Fruit fly (Drosophila melanogaster) S2 (cell line): ENCODE results near the gene CG15130.

ENCODE experiments used
- CG8478 ChIP-seq: fragments of >200 bp; optimal IDR thresholded peaks from 2 replicates; lab custom pipeline; 2018
- CTCF ChIP-seq, 2 experiments: fragments of >200 bp; optimal IDR thresholded peaks; 2 replicates each; lab custom pipeline; 2018

CG15130 gene

DNA sequence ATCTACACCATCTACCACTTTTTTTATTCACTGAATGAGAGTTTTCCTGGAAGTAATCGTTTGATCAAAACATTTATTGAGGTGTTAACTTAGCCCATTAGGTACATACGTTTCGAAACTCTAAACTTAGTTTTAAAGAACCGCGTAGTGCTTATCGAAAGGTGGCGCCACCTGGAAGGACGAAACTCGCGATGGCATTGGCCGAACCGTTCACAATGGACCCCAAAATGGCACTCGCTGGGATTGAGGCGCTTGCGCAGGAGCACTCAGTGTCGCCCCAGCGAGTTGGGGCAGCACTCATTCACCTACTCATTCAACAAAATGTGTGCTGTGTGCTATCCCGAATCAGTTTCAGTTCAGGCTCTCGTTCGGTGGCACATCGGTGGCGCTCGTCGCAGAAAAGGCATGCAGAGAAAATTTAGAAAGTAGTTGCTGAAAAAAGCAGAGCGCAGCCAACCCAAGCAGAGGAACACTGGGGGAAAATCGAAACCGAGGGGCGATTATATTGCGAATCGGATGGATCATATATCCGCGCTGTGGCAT, 1.5 kb upstream of the CG15130 start, which contains the start of gene CG31688:
Gene CG31688 (plus strand): TSS at position 346 of the 543 bp plus-strand sequence.
- TF ChIP-seq CG8478 (no peak), CTCF (optimal IDR thresholded peaks at IDR 0.05; lab: Kevin White, UChicago) (peak; percentile 74 to 82)

DNA sequence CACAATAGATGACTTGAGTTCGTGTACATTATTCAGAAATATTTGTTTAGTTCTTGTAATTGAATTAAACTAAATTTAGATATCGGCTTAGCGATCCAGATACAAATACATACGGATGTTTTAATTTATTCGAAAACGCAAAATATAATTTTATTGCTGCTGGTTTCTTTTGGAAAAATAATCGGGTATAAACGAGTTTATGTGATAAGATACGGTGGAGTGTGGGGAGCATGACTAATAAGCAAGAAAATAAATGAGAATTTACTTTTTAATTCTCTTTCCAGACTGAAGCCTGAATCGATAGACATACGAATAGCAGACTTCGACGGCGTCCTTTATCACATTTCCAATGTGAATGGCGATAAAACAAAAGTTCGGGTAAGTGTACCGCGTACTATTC, 4.4 kb downstream of the CG15130 start:
- TF ChIP-seq CG8478 (no peak), CTCF (optimal IDR thresholded peaks at IDR 0.05; lab: Kevin White, UChicago) (no peak)

DNA sequence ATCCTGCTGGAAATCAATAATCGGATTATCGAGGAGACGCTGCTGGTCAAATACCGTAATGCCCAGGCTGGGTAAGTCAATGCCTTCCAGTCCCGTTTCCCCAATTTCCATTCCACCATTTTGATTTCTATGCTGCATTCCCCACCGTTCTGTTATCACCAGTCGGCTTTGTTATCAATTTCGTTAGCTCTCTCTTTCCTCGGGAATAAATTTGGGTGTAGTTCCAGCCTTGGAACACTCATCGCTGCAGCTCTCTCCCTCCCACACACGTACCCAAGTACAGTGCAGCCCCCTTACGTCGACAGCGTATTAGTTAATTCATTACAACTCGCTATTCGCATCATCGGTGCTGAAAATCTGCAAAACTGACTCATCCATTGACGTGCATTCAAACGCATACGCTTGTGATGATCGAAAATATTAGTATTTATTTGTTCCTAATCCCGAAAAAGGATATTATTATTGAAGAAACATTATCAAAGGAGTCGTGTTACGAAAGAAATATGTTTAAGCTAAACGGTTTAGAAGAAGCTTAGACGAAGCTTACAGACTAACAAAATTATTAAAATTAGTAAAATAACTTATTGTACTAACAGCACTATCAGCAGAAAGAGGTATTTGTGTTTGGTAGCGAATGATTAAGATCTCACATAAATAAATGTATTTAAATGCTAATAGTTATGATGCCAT, 6.7 kb downstream of the CG15130 start:
- no peak for TF ChIP-seq CG8478
- TF ChIP-seq CTCF (optimal IDR thresholded peaks at IDR 0.05; lab: Kevin White, UChicago) = no peak

dm6 chr2L:20416754-20417563, 7.5 kb downstream of the CG15130 start, which contains the start of the genes CG10949 and Arpc2:
CG10949 (minus strand) TSS chr2L:20416918.
Arpc2 (plus strand) TSS chr2L:20417057.
- TF ChIP-seq CTCF (optimal IDR thresholded peaks at IDR 0.05; lab: Kevin White, UChicago) (no peak), CG8478 (no peak)

DNA sequence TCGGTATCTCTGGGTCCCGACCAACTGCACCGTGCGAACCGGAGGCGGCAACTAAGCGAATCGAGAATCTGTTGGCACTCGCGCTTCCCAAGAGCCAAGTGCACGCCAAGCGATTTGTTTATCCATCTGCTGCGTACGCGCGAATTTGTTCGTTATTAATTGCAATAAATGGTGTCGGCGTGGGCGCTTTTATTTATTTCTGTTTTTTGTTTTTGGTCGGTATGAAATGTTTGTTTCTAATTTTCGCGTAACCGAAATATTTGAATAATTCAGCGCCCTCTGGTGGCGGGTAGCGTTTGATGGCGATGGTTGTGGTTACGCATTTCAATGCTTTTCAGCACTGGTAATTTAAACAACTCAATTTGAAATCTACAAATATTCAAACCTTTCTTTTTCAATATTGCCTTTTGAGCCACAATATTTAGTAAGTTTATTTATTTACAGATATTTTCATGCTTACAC, 9.7 kb downstream of the CG15130 start, which contains the start of gene CG10947:
Gene CG10947 (minus strand): TSS at position 51 of the 462 bp plus-strand sequence.
- TF ChIP-seq CG8478 (no peak), CTCF (optimal IDR thresholded peaks at IDR 0.05; lab: Kevin White, UChicago) (peak; percentile 84 to 91)

DNA sequence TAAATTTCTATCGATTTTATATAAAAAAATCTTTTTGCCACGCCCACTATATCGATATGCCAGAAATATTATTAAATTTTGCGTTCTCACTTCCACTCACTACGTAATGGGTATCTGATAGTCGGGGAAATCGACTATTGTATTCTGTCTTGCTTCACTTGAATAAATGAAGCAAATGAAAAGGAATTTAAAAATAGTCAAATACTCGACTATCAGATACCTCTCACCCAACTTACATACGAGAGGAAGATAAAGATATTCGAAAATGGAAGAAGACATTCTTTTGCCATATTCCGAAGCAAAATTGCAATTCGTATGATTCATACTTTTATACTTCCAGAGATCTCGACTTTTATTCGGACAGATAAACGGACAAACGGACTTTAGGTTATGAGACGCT, 10.6 kb downstream of the CG15130 start:
- TF ChIP-seq CG8478 = no peak
- no peak for TF ChIP-seq CTCF (optimal IDR thresholded peaks at IDR 0.05; lab: Kevin White, UChicago)

dm6 chr2L:20401408-20401807, 23.1 kb downstream of the CG15130 start:
- TF ChIP-seq CTCF (optimal IDR thresholded peaks at IDR 0.05; lab: Kevin White, UChicago) (no peak), CG8478 (no peak)

DNA sequence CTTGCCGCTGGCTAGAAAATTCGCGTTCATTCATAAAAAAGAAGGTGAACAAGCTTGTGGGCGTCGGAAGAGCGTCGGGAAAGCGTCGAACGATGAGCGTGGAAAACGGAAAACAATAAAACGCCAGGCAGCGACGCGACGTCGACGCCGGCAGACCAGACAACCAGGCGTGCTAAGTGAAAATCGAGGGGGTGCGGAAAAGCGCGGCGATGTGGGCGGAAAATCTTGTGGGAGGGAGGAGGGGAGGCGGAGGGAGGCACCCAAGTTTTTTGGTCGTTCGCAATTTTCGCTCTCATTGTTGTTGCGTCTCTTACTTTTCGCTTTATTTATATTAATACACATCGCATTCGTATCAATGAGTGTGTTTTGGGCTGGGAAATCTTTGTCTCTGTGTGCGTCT, 23.6 kb downstream of the CG15130 start:
- TF ChIP-seq CG8478 (no peak), CTCF (optimal IDR thresholded peaks at IDR 0.05; lab: Kevin White, UChicago) (no peak)

DNA sequence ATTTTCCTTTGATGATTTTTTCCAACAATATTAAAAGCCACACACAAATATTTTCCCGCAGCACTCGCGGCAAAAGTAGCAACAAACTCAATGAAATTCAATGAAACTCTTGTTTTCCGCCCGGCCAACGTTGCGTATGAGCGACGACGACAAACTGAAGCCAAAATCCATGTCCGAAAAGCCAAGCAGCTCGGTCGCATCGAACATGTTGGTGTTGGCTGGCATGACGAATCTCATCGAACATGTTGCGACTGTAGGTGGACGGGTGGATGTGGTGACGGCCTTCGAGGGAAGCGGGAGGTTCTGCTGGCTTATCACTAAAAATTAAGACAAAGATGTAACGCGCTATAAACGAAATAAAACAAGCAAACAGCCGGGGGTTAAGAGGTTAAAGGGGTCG, 25.2 kb downstream of the CG15130 start:
- no peak for TF ChIP-seq CG8478
- no peak for TF ChIP-seq CTCF (optimal IDR thresholded peaks at IDR 0.05; lab: Kevin White, UChicago)

dm6 chr2L:20397032-20397431, 27.4 kb downstream of the CG15130 start:
- no peak for TF ChIP-seq CG8478
- no peak for TF ChIP-seq CTCF (optimal IDR thresholded peaks at IDR 0.05; lab: Kevin White, UChicago)

- TF ChIP-seq CTCF (optimal IDR thresholded peaks at IDR 0.05; lab: Kevin White, UChicago) (no peak), CG8478 (no peak)
These were observed 34.5 kb downstream of the CG15130 start for dm6 chr2L:20390004-20390403.

dm6 chr2L:20382141-20382815, 42.2 kb downstream of the CG15130 start, which contains the start of gene CG16798:
CG16798 (minus strand) TSS chr2L:20382356.
- no peak for TF ChIP-seq CG8478
- no peak for TF ChIP-seq CTCF (optimal IDR thresholded peaks at IDR 0.05; lab: Kevin White, UChicago)

dm6 chr2L:20381329-20381728, 43.1 kb downstream of the CG15130 start:
- TF ChIP-seq CTCF (optimal IDR thresholded peaks at IDR 0.05; lab: Kevin White, UChicago) (no peak), CG8478 (no peak)

DNA sequence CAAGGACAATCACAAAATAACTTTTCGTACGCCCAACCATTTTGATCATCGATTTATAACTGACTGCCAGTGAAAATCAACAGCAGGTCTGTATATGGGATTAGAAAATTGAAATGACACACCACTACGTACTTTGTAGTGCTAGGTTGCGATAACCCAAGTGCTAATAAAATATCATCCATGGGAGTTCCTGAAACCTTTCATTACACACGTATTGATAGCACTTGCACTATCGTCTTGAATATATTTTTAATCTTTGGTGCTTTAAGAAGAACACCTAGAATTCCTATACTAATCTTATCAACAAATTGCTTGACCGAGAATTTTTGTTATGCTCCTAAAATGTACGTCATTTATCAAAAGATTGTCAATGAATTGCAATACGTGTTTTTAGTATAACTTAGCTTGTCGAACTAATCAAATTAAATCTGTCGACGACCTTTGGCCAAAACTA, 50.4 kb downstream of the CG15130 start, which contains the start of gene Ugt37A1:
Gene Ugt37A1 (minus strand): TSS at position 51 of the 454 bp plus-strand sequence.
- no peak for TF ChIP-seq CTCF (optimal IDR thresholded peaks at IDR 0.05; lab: Kevin White, UChicago)
- no peak for TF ChIP-seq CG8478
